Worm (Caenorhabditis elegans) whole organism, young adult: ENCODE data around the gene dao-2.

Source experiments
- B0019.2 ChIP-seq: fragments of 200-800 bp; sonication (Bioruptor generic); conservative IDR thresholded peaks from 2 replicates; pipeline ENCODE4 v1.3.6; 2022; ENCODE audit warnings: missing genetic modification reagents, missing genetic modification characterization, missing compliant biosample characterization
- B0035.1 ChIP-seq: sonication (generic microtip); optimal IDR thresholded peaks from 2 replicates; lab custom pipeline; 2016; ENCODE audit warnings: missing genetic modification characterization, mild to moderate bottlenecking, missing compliant biosample characterization, missing genotype, missing genetic modification reagents
- B0261.1 ChIP-seq: sonication (generic microtip); optimal IDR thresholded peaks from 2 replicates; lab custom pipeline; 2016; ENCODE audit warnings: mild to moderate bottlenecking, missing genetic modification characterization, moderate library complexity, missing compliant biosample characterization
- B0336.3 ChIP-seq: fragments of 200-800 bp; sonication (Bioruptor generic); IDR thresholded peaks from 2 replicates; pipeline ENCODE4 v1.3.6; 2022; ENCODE audit warnings: missing genetic modification characterization, missing compliant biosample characterization
- C06A6.2 ChIP-seq: fragments of 200-800 bp; sonication (Bioruptor generic); conservative IDR thresholded peaks from 2 replicates; pipeline ENCODE4 v1.3.6; 2022; ENCODE audit warnings: missing genetic modification characterization, missing compliant biosample characterization
- F33H1.4 ChIP-seq: fragments of 200-800 bp; sonication (Bioruptor generic); IDR thresholded peaks from 2 replicates; pipeline ENCODE4 v1.3.6; 2022; ENCODE audit warnings: missing genetic modification reagents, missing genetic modification characterization, missing compliant biosample characterization
- F39B2.1 ChIP-seq: fragments of 200-800 bp; sonication (Bioruptor generic); IDR thresholded peaks from 2 replicates; pipeline ENCODE4 v1.3.6; 2022; ENCODE audit warnings: missing genetic modification reagents, missing genetic modification characterization, missing compliant biosample characterization
- K11D2.4 ChIP-seq: fragments of 200-800 bp; sonication (Bioruptor generic); IDR thresholded peaks from 2 replicates; pipeline ENCODE4 v1.3.6; 2022; ENCODE audit warnings: missing genetic modification reagents, missing genetic modification characterization, missing compliant biosample characterization
- K12H6.12 ChIP-seq: fragments of 200-800 bp; sonication (Bioruptor generic); optimal IDR thresholded peaks from 2 replicates; lab custom pipeline; 2018; ENCODE audit warnings: mild to moderate bottlenecking, missing genetic modification characterization, missing compliant biosample characterization
- T07F8.4 ChIP-seq: sonication (generic microtip); optimal IDR thresholded peaks from 2 replicates; lab custom pipeline; 2016; ENCODE audit warnings: mild to moderate bottlenecking, missing genetic modification characterization, moderate library complexity, missing compliant biosample characterization
- T26A5.8 ChIP-seq: sonication (generic microtip); optimal IDR thresholded peaks from 2 replicates; lab custom pipeline; 2016; ENCODE audit warnings: missing genetic modification characterization, missing compliant biosample characterization
- aptf-3 ChIP-seq: fragments of 200-800 bp; sonication (Bioruptor generic); IDR thresholded peaks from 2 replicates; pipeline ENCODE4 v1.3.6; 2022; ENCODE audit warnings: missing genetic modification characterization, missing compliant biosample characterization
- atf-7 ChIP-seq: sonication (generic microtip); optimal IDR thresholded peaks from 2 replicates; lab custom pipeline; 2017; ENCODE audit warnings: mild to moderate bottlenecking, missing genetic modification characterization, missing compliant biosample characterization
- attf-3 ChIP-seq: fragments of 200-800 bp; sonication (Bioruptor generic); conservative IDR thresholded peaks from 2 replicates; pipeline ENCODE4 v1.3.6; 2022; ENCODE audit warnings: missing genetic modification reagents, missing genetic modification characterization, missing compliant biosample characterization
- attf-5 ChIP-seq: fragments of 200-800 bp; sonication (Bioruptor generic); optimal IDR thresholded peaks from 2 replicates; lab custom pipeline; 2018; ENCODE audit warnings: mild to moderate bottlenecking, missing genetic modification characterization, missing compliant biosample characterization
- bed-1 ChIP-seq: fragments of 200-800 bp; sonication (Bioruptor generic); IDR thresholded peaks from 2 replicates; pipeline ENCODE4 v1.3.6; 2022; ENCODE audit warnings: missing genetic modification reagents, missing genetic modification characterization, missing compliant biosample characterization
- ceh-100 ChIP-seq: fragments of 200-800 bp; sonication (Bioruptor generic); IDR thresholded peaks from 2 replicates; pipeline ENCODE4 v1.3.6; 2022; ENCODE audit warnings: missing genetic modification reagents, missing genetic modification characterization, missing compliant biosample characterization
- chd-7 ChIP-seq: sonication (generic microtip); optimal IDR thresholded peaks from 2 replicates; lab custom pipeline; 2016; ENCODE audit warnings: mild to moderate bottlenecking, missing genetic modification characterization, moderate library complexity, missing compliant biosample characterization
- die-1 ChIP-seq: sonication (generic microtip); optimal IDR thresholded peaks from 2 replicates; lab custom pipeline; 2016; ENCODE audit warnings: missing genotype, mild to moderate bottlenecking, missing genetic modification characterization, missing compliant biosample characterization
- dox-1 ChIP-seq: fragments of 200-800 bp; sonication (Bioruptor generic); IDR thresholded peaks from 2 replicates; pipeline ENCODE4 v1.3.6; 2022; ENCODE audit warnings: missing genetic modification reagents, missing genetic modification characterization, missing compliant biosample characterization
- dpl-1 ChIP-seq: fragments of 150-350 bp; optimal IDR thresholded peaks from 2 replicates; lab custom pipeline; 2014; ENCODE audit warnings: missing biosample characterization, missing genetic modification reagents, missing genetic modification characterization
- egl-44 ChIP-seq: fragments of 200-800 bp; sonication (Bioruptor generic); IDR thresholded peaks from 2 replicates; pipeline ENCODE4 v1.3.6; 2022; ENCODE audit warnings: missing genetic modification reagents, missing genetic modification characterization, missing compliant biosample characterization
- him-1 ChIP-seq: sonication (generic microtip); optimal IDR thresholded peaks from 2 replicates; lab custom pipeline; 2016; ENCODE audit warnings: missing genotype, missing genetic modification reagents, missing genetic modification characterization, missing compliant biosample characterization
- hsf-1 ChIP-seq: fragments of 200-800 bp; sonication (Bioruptor generic); IDR thresholded peaks from 2 replicates; pipeline ENCODE4 v1.3.6; 2022; ENCODE audit warnings: missing genetic modification reagents, missing genetic modification characterization, missing compliant biosample characterization
- lag-1 ChIP-seq: fragments of 200-800 bp; sonication (Bioruptor generic); IDR thresholded peaks from 2 replicates; pipeline ENCODE4 v1.3.6; 2022; ENCODE audit warnings: missing genetic modification reagents, missing genetic modification characterization, missing compliant biosample characterization
- let-526 ChIP-seq: fragments of 200-800 bp; sonication (Bioruptor generic); IDR thresholded peaks from 2 replicates; pipeline ENCODE4 v1.3.6; 2022; ENCODE audit warnings: missing genetic modification reagents, missing genetic modification characterization, missing compliant biosample characterization
- lin-26 ChIP-seq: fragments of 200-800 bp; sonication (Bioruptor generic); IDR thresholded peaks from 2 replicates; pipeline ENCODE4 v1.3.6; 2022; ENCODE audit warnings: missing genetic modification reagents, missing genetic modification characterization, missing compliant biosample characterization
- lin-35 ChIP-seq, 3 experiments: fragments of 150-350 bp in 2 of 3; sonication (generic microtip) in 1 of 3; optimal IDR thresholded peaks; 2 replicates each; lab custom pipeline; 2014 to 2018; ENCODE audit warnings: missing biosample characterization in 3 of 3, missing genetic modification characterization in 3 of 3, missing genetic modification reagents in 3 of 3
- lsy-27 ChIP-seq: sonication (generic microtip); optimal IDR thresholded peaks from 2 replicates; lab custom pipeline; 2017; ENCODE audit warnings: missing genetic modification characterization, mild to moderate bottlenecking, missing compliant biosample characterization, antibody characterized with exemption, missing genotype, borderline replicate concordance; ENCODE audit not compliant: insufficient read depth
- madf-10 ChIP-seq: sonication (generic microtip); optimal IDR thresholded peaks from 2 replicates; lab custom pipeline; 2016; ENCODE audit warnings: mild to moderate bottlenecking, missing genetic modification characterization, missing compliant biosample characterization
- madf-8 ChIP-seq: fragments of 200-800 bp; sonication (Bioruptor generic); conservative IDR thresholded peaks from 2 replicates; pipeline ENCODE4 v1.3.6; 2022; ENCODE audit warnings: missing genetic modification reagents, missing genetic modification characterization, missing compliant biosample characterization
- nfyb-1 ChIP-seq: fragments of 200-800 bp; sonication (Bioruptor generic); IDR thresholded peaks from 2 replicates; pipeline ENCODE4 v1.3.6; 2022; ENCODE audit warnings: missing genetic modification reagents, missing genetic modification characterization, missing compliant biosample characterization
- nhr-120 ChIP-seq: fragments of 200-800 bp; sonication (Bioruptor generic); IDR thresholded peaks from 2 replicates; pipeline ENCODE4 v1.3.6; 2022; ENCODE audit warnings: missing genetic modification characterization, missing compliant biosample characterization
- nhr-179 ChIP-seq: sonication (generic microtip); optimal IDR thresholded peaks from 2 replicates; lab custom pipeline; 2016; ENCODE audit warnings: mild to moderate bottlenecking, missing genetic modification characterization, missing compliant biosample characterization
- nhr-80 ChIP-seq: sonication (generic microtip); optimal IDR thresholded peaks from 2 replicates; lab custom pipeline; 2016; ENCODE audit warnings: missing genetic modification characterization, missing compliant biosample characterization
- repo-1 ChIP-seq: sonication (generic microtip); optimal IDR thresholded peaks from 2 replicates; lab custom pipeline; 2017; ENCODE audit warnings: mild to moderate bottlenecking, missing genetic modification characterization, missing compliant biosample characterization
- snpc-1.1 ChIP-seq: sonication (generic microtip); optimal IDR thresholded peaks from 2 replicates; lab custom pipeline; 2017; ENCODE audit warnings: missing genetic modification characterization, mild to moderate bottlenecking, missing compliant biosample characterization, antibody characterized with exemption, moderate library complexity, missing genotype, missing genetic modification reagents; ENCODE audit not compliant: insufficient read depth
- snpc-1.3 ChIP-seq: sonication (generic microtip); optimal IDR thresholded peaks from 2 replicates; lab custom pipeline; 2017; ENCODE audit warnings: missing genetic modification characterization, mild to moderate bottlenecking, missing compliant biosample characterization, antibody characterized with exemption, moderate library complexity, missing genotype, missing genetic modification reagents; ENCODE audit not compliant: insufficient read depth
- snpc-4 ChIP-seq, 5 experiments: fragments of 150-350 bp in 1 of 5; sonication (generic microtip) in 4 of 5; optimal IDR thresholded peaks; 2 replicates each; lab custom pipeline; 2014 to 2018; ENCODE audit warnings: missing genetic modification characterization in 5 of 5, missing biosample characterization in 3 of 5, antibody characterized with exemption in 2 of 5, mild to moderate bottlenecking in 2 of 5, missing compliant biosample characterization in 2 of 5, missing genotype in 2 of 5, moderate library complexity in 2 of 5, missing genetic modification reagents in 1 of 5
- ztf-18 ChIP-seq: sonication (generic microtip); optimal IDR thresholded peaks from 2 replicates; lab custom pipeline; 2016; ENCODE audit warnings: missing genotype, mild to moderate bottlenecking, missing genetic modification characterization, missing compliant biosample characterization
- ztf-28 ChIP-seq: fragments of 200-800 bp; sonication (Bioruptor generic); IDR thresholded peaks from 2 replicates; pipeline ENCODE4 v1.3.6; 2022; ENCODE audit warnings: missing genetic modification reagents, missing genetic modification characterization, missing compliant biosample characterization
- ztf-3 ChIP-seq: fragments of 200-800 bp; sonication (Bioruptor generic); optimal IDR thresholded peaks from 2 replicates; lab custom pipeline; 2018; ENCODE audit warnings: mild to moderate bottlenecking, missing genetic modification characterization, missing compliant biosample characterization
- ztf-6 ChIP-seq: fragments of 200-800 bp; sonication (Bioruptor generic); IDR thresholded peaks from 2 replicates; pipeline ENCODE4 v1.3.6; 2022; ENCODE audit warnings: missing genetic modification reagents, missing genetic modification characterization, missing compliant biosample characterization

The dao-2 gene

ce11 chrII:4554644-4555043 lies 8.1 kb upstream of the dao-2 start:
- peak; percentile 93 for TF ChIP-seq hsf-1 (GFP tag; lab: Robert Waterston, UW)
- peak; percentile 61 for TF ChIP-seq F33H1.4
- TF ChIP-seq, all 124 proteins: peak for 2; not testable (repeated sequence) for 122

ce11 chrII:4557487-4557886 lies 5.3 kb upstream of the dao-2 start, which contains the start of gene M03A1.3:
M03A1.3 (plus strand) TSS chrII:4557787.
- TF ChIP-seq atf-7 (tag; lab: Kevin White, UChicago) (no peak), snpc-1.1 (tag; lab: Kevin White, UChicago) (no peak), B0019.2 (GFP tag; lab: Robert Waterston, UW) (no peak)

- no peak for TF ChIP-seq dox-1 (GFP tag; lab: Robert Waterston, UW)
- TF ChIP-seq dpl-1: no peak
- TF ChIP-seq snpc-4 (GFP tag; optimal IDR thresholded peaks at IDR 0.05; lab: Kevin White, UChicago): no peak
- no peak for TF ChIP-seq snpc-4 (tag; optimal IDR thresholded peaks at IDR 0.05; lab: Kevin White, UChicago)
- no peak for TF ChIP-seq T07F8.4
- no peak for TF ChIP-seq lin-26
- no peak for TF ChIP-seq nhr-80
- no peak for TF ChIP-seq lin-35 (GFP tag; optimal IDR thresholded peaks at IDR 0.05; lab: Kevin White, UChicago)
- no peak for TF ChIP-seq lsy-27 (tag; lab: Kevin White, UChicago)
- no peak for TF ChIP-seq die-1 (tag; lab: Kevin White, UChicago)
- TF ChIP-seq ceh-100: no peak
- TF ChIP-seq nhr-120 (GFP tag; lab: Robert Waterston, UW): no peak
- TF ChIP-seq K11D2.4 (GFP tag; lab: Robert Waterston, UW): no peak
- TF ChIP-seq T26A5.8 (tag; lab: Kevin White, UChicago): no peak
- no peak for TF ChIP-seq chd-7 (tag; lab: Kevin White, UChicago)
Measured at ce11 chrII:4560068-4560467, 2.7 kb upstream of the dao-2 start, which contains the start of gene M03A1.8. M03A1.8 (plus strand) TSS chrII:4560336.

- TF ChIP-seq ztf-3 (no peak), him-1 (tag; lab: Kevin White, UChicago) (no peak), B0336.3 (GFP tag; lab: Robert Waterston, UW) (0 out of 2 replicates have a peak, but pooled peaks have one; percentile 22), B0261.1 (peak; percentile 73), madf-10 (no peak), nhr-179 (tag; lab: Kevin White, UChicago) (no peak), nhr-80 (peak; percentile 36), attf-5 (GFP tag; lab: Kevin White, UChicago) (peak; percentile 7), repo-1 (peak; percentile 23), B0035.1 (tag; lab: Kevin White, UChicago) (no peak), ztf-6 (GFP tag; lab: Robert Waterston, UW) (no peak), aptf-3 (no peak), lag-1 (GFP tag; lab: Robert Waterston, UW) (no peak), nfyb-1 (GFP tag; lab: Robert Waterston, UW) (peak; percentile 59; the same call in 1 of the 2 replicates), ceh-100 (0 out of 2 replicates have a peak, but pooled peaks have one; percentile 18), ztf-18 (tag; lab: Kevin White, UChicago) (peak; percentile 25), C06A6.2 (GFP tag; lab: Robert Waterston, UW) (no peak), attf-3 (no peak), lin-26 (peak; percentile 77), madf-8 (GFP tag; lab: Robert Waterston, UW) (no peak), ztf-28 (GFP tag; lab: Robert Waterston, UW) (no peak), K12H6.12 (no peak), let-526 (GFP tag; lab: Robert Waterston, UW) (no peak), snpc-1.3 (tag; lab: Kevin White, UChicago) (peak; percentile 16), egl-44 (0 out of 2 replicates have a peak, but pooled peaks have one; percentile 22), bed-1 (GFP tag; lab: Robert Waterston, UW) (no peak), F39B2.1 (GFP tag; lab: Robert Waterston, UW) (no peak), snpc-1.1 (tag; lab: Kevin White, UChicago) (no peak)
Measured at ce11 chrII:4565205-4565604, 2.5 kb downstream of the dao-2 start.
